Fruit fly (Drosophila melanogaster): Measurements from ENCODE around the gene CG3568.
A peak's percentile ranks its signal among the peaks of the same experiment; 100 is the strongest.

CG3568 gene

DNA sequence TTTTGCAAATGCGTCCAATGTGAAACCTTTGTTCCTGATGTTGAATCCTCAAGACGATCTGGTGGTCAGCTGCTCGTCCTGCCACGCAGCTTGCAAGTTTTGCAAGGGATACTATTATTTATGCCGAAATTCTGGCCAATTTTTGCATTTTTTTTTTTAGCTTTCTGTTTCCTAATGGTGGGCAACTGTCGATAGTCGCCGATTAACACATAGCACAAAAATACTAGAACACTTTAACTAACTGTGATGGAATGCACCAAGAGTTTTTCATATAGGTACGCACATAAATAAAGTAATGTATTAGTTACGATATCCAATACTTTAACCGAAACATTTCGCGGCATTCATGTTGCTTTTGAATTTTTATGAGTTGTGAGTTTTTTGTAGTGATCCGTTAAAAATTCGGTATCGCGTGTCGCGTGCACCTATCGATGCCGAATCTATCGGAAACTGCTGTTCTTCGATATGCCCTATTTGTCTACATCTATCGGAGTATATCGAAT, 1.9 kb upstream of the CG3568 start, which contains the start of the genes rb and CHOp24 (continued):
- TF ChIP-seq Hsf (GFP tag; optimal IDR thresholded peaks at IDR 0.05) (peak; percentile 4), Ada2b (GFP tag; IDR thresholded peaks at IDR 0.05) (no peak), Mes4 (GFP tag; optimal IDR thresholded peaks at IDR 0.05) (no peak), dati (GFP tag; IDR thresholded peaks at IDR 0.05) (no peak), chm (GFP tag; IDR thresholded peaks at IDR 0.05) (no peak), BtbVII (GFP tag; optimal IDR thresholded peaks at IDR 0.05) (no peak), yki (optimal IDR thresholded peaks at IDR 0.05) (no peak), CG32772 (GFP tag; IDR thresholded peaks at IDR 0.05) (no peak), jing (GFP tag; optimal IDR thresholded peaks at IDR 0.05) (no peak), jumu (GFP tag; optimal IDR thresholded peaks at IDR 0.05) (peak; percentile 58), Kr (GFP tag; optimal IDR thresholded peaks at IDR 0.05) (no peak), CrebB (tag; optimal IDR thresholded peaks at IDR 0.05) (no peak), lola (GFP tag; optimal IDR thresholded peaks at IDR 0.05) (peak in 1 of 3 experiments; percentile 9), tna (GFP tag; IDR thresholded peaks at IDR 0.05; ENCODE audit: partially characterized antibody) (peak; percentile 95), CG3726 (GFP tag; IDR thresholded peaks at IDR 0.05) (no peak), Dp (GFP tag; optimal IDR thresholded peaks at IDR 0.05) (peak; percentile 24), CG10267 (tag; optimal IDR thresholded peaks at IDR 0.05) (peak; percentile 51), CG6272 (GFP tag; IDR thresholded peaks at IDR 0.05) (0 out of 2 replicates have a peak, but pooled peaks have one; percentile 13), zen2 (GFP tag; IDR thresholded peaks at IDR 0.05; ENCODE audit: partially characterized antibody) (peak; percentile 78; the same call in 1 of the 3 replicates), CG1529 (GFP tag; optimal IDR thresholded peaks at IDR 0.05) (no peak), CG1792 (GFP tag; optimal IDR thresholded peaks at IDR 0.05) (no peak), sqz (GFP tag; optimal IDR thresholded peaks at IDR 0.05) (peak; percentile 86), Chrac-16 (GFP tag; optimal IDR thresholded peaks at IDR 0.05) (peak; percentile 4), CG12391 (tag; optimal IDR thresholded peaks at IDR 0.05) (peak; percentile 8), kay (GFP tag; optimal IDR thresholded peaks at IDR 0.05) (no peak)

DNA sequence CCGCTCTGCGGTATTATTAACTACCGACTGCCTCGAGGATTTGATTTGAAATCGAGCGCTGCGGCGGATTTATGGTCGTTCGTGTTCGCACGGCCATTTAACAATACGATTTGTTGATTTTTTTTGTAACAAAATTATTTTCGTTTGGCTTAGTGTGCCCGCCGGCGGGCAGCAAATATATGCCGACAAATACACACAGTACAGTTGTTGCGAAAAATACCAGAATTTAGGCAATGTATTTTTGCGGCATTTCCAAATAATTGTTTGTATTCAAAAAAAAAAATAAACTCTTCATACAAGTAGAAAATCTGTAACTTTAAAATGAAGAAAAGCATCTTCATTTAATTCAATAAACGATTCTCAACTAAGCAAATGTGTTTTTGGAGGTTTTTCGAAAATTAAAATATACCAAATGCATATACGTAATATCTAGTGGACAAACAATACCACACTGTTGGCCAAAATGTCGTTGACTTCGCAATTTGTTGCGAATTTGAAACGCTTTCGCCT, 6.2 kb downstream of the CG3568 start, which contains the start of the genes Usf and CG15912:
Gene Usf, minus strand, starts transcription at position 184 of the 510 bp plus-strand sequence.
Gene CG15912, plus strand, starts transcription at position 460 of the 510 bp plus-strand sequence.
- TF ChIP-seq tll (GFP tag; optimal IDR thresholded peaks at IDR 0.05), result peak in 1 of 2 experiments; percentile 8
- TF ChIP-seq pzg (GFP tag; optimal IDR thresholded peaks at IDR 0.05), result peak; percentile 48
- TF ChIP-seq CG17359 (tag; optimal IDR thresholded peaks at IDR 0.05), result no peak
- TF ChIP-seq Lpt (GFP tag; optimal IDR thresholded peaks at IDR 0.05), result no peak
- TF ChIP-seq MESR4 (GFP tag; optimal IDR thresholded peaks at IDR 0.05), result peak; percentile 65
- TF ChIP-seq Bgb (GFP tag; IDR thresholded peaks at IDR 0.05; ENCODE audit: partially characterized antibody), result 0 out of 2 replicates have a peak, but pooled peaks have one; percentile 2
- TF ChIP-seq trem (tag; optimal IDR thresholded peaks at IDR 0.05), result peak; percentile 28
- peak; percentile 32 for TF ChIP-seq CTCF (GFP tag; optimal IDR thresholded peaks at IDR 0.05)
- TF ChIP-seq stwl (tag; optimal IDR thresholded peaks at IDR 0.05), result peak; percentile 45
- TF ChIP-seq CG9437 (GFP tag; optimal IDR thresholded peaks at IDR 0.05), result no peak
- TF ChIP-seq gfzf (GFP tag; optimal IDR thresholded peaks at IDR 0.05), result peak; percentile 88
- TF ChIP-seq CG2116 (GFP tag; optimal IDR thresholded peaks at IDR 0.05), result peak; percentile 15
- TF ChIP-seq Dp (GFP tag; optimal IDR thresholded peaks at IDR 0.05), result peak; percentile 50
- no peak for TF ChIP-seq klu (GFP tag; IDR thresholded peaks at IDR 0.05)
- TF ChIP-seq CG4617 (GFP tag; optimal IDR thresholded peaks at IDR 0.05; ENCODE audit: borderline replicate concordance), result peak; percentile 52
- peak; percentile 57 for TF ChIP-seq MBD-R2 (GFP tag; IDR thresholded peaks at IDR 0.05)
- peak; percentile 14; the same call in 1 of the 2 replicates for TF ChIP-seq CG13287 (GFP tag; IDR thresholded peaks at IDR 0.05; ENCODE audit: partially characterized antibody)
- no peak for TF ChIP-seq CG10431 (GFP tag; optimal IDR thresholded peaks at IDR 0.05)
- peak; percentile 21 for TF ChIP-seq BEAF-32 (GFP tag; optimal IDR thresholded peaks at IDR 0.05)
- peak; percentile 66 for TF ChIP-seq E2f2 (GFP tag; IDR thresholded peaks at IDR 0.05)
- peak; percentile 52 for TF ChIP-seq Sin3A (optimal IDR thresholded peaks at IDR 0.05)
- TF ChIP-seq CG10267 (tag; optimal IDR thresholded peaks at IDR 0.05), result peak; percentile 9
- TF ChIP-seq Abd-B (GFP tag; optimal IDR thresholded peaks at IDR 0.05), result no peak
- peak; percentile 58 for TF ChIP-seq Myb (GFP tag; optimal IDR thresholded peaks at IDR 0.05)
- TF ChIP-seq Sry-δ (GFP tag; optimal IDR thresholded peaks at IDR 0.05), result peak; percentile 8
- TF ChIP-seq CG14710 (tag; optimal IDR thresholded peaks at IDR 0.05), result peak; percentile 9
- TF ChIP-seq z (GFP tag; IDR thresholded peaks at IDR 0.05), result no peak
